Fruit fly (Drosophila melanogaster) whole organism, embryonic: ENCODE measurements around the gene Obp93a.

Source experiments
- Blimp-1 ChIP-seq: fragments of 200-800 bp; sonication (Bioruptor generic); optimal IDR thresholded peaks from 3 replicates; lab custom pipeline; 2018; ENCODE audit warnings: missing biosample characterization, missing genetic modification characterization, mild to moderate bottlenecking, moderate library complexity, missing genetic modification reagents
- C15 ChIP-seq: fragments of 200-800 bp; sonication (Bioruptor generic); IDR thresholded peaks from 3 replicates; pipeline ENCODE4 v1.3.6; 2022; ENCODE audit warnings: missing biosample characterization, missing genetic modification characterization
- CG10209 ChIP-seq: fragments of 200-800 bp; sonication (Bioruptor generic); optimal IDR thresholded peaks from 3 replicates; lab custom pipeline; 2017; ENCODE audit warnings: missing biosample characterization, mild to moderate bottlenecking, missing genetic modification characterization, missing genetic modification reagents
- CG11085 ChIP-seq: fragments of 200-800 bp; sonication (Bioruptor generic); IDR thresholded peaks from 2 replicates; pipeline ENCODE4 v1.3.6; 2022; ENCODE audit warnings: missing biosample characterization, missing genetic modification characterization
- CG11695 ChIP-seq: fragments of 200-800 bp; sonication (Bioruptor generic); IDR thresholded peaks from 3 replicates; pipeline ENCODE4 v1.3.6; 2022; ENCODE audit warnings: missing biosample characterization, missing genetic modification characterization
- CG12391 ChIP-seq: fragments of 200-800 bp; sonication (Bioruptor generic); optimal IDR thresholded peaks from 3 replicates; lab custom pipeline; 2018; ENCODE audit warnings: missing biosample characterization, mild to moderate bottlenecking, missing genetic modification characterization, moderate library complexity
- CG13894 ChIP-seq: fragments of 200-800 bp; sonication (Bioruptor generic); optimal IDR thresholded peaks from 3 replicates; lab custom pipeline; 2018; ENCODE audit warnings: missing biosample characterization, mild to moderate bottlenecking, missing genetic modification characterization, moderate library complexity
- CG14014 ChIP-seq: fragments of 200-800 bp; sonication (Bioruptor generic); IDR thresholded peaks from 2 replicates; pipeline ENCODE4 v1.3.6; 2022; ENCODE audit warnings: missing biosample characterization, missing genetic modification characterization
- CG15269 ChIP-seq: fragments of 200-800 bp; sonication (Bioruptor generic); optimal IDR thresholded peaks from 2 replicates; lab custom pipeline; 2018; ENCODE audit warnings: missing biosample characterization, mild to moderate bottlenecking, missing genetic modification characterization, moderate library complexity
- CG15601 ChIP-seq: fragments of 200-800 bp; sonication (Bioruptor generic); optimal IDR thresholded peaks from 3 replicates; lab custom pipeline; 2019; ENCODE audit warnings: missing biosample characterization, mild to moderate bottlenecking, missing genetic modification characterization, moderate library complexity
- CG17328 ChIP-seq: fragments of 200-800 bp; sonication (Bioruptor generic); IDR thresholded peaks from 2 replicates; pipeline ENCODE4 v1.3.6; 2022; ENCODE audit warnings: missing biosample characterization, missing genetic modification characterization
- CG31388 ChIP-seq: fragments of 200-800 bp; sonication (Bioruptor generic); optimal IDR thresholded peaks from 2 replicates; lab custom pipeline; 2016; ENCODE audit warnings: missing biosample characterization, missing genetic modification characterization
- CG31441 ChIP-seq: fragments of 200-800 bp; sonication (Bioruptor generic); IDR thresholded peaks from 2 replicates; pipeline ENCODE4 v1.3.6; 2022; ENCODE audit warnings: missing biosample characterization, missing genetic modification characterization
- CG32532 ChIP-seq: fragments of 200-800 bp; sonication (Bioruptor generic); IDR thresholded peaks from 2 replicates; pipeline ENCODE4 v1.3.6; 2022; ENCODE audit warnings: missing biosample characterization, missing genetic modification characterization
- CG3281 ChIP-seq: fragments of 200-800 bp; sonication (Bioruptor generic); optimal IDR thresholded peaks from 3 replicates; lab custom pipeline; 2017; ENCODE audit warnings: missing biosample characterization, mild to moderate bottlenecking, missing genetic modification characterization
- CG34224 ChIP-seq: fragments of 200-800 bp; sonication (Bioruptor generic); IDR thresholded peaks from 3 replicates; pipeline ENCODE4 v1.3.6; 2022; ENCODE audit warnings: missing biosample characterization, missing genetic modification characterization; ENCODE audit not compliant: partially characterized antibody
- CG6175 ChIP-seq: fragments of 200-800 bp; sonication (Bioruptor generic); IDR thresholded peaks from 3 replicates; pipeline ENCODE4 v1.3.6; 2022; ENCODE audit warnings: missing biosample characterization, missing genetic modification characterization
- CG6683 ChIP-seq: fragments of 200-800 bp; sonication (Bioruptor generic); optimal IDR thresholded peaks from 2 replicates; lab custom pipeline; 2017; ENCODE audit warnings: missing biosample characterization, mild to moderate bottlenecking, missing genetic modification characterization, missing genetic modification reagents
- CG6689 ChIP-seq: fragments of 200-800 bp; sonication (Bioruptor generic); IDR thresholded peaks from 2 replicates; pipeline ENCODE4 v1.3.6; 2022; ENCODE audit warnings: missing biosample characterization, missing genetic modification characterization
- CG8281 ChIP-seq: fragments of 200-800 bp; sonication (Bioruptor generic); optimal IDR thresholded peaks from 2 replicates; lab custom pipeline; 2018; ENCODE audit warnings: missing biosample characterization, mild to moderate bottlenecking, missing genetic modification characterization, moderate library complexity
- CG8388 ChIP-seq: fragments of 200-800 bp; sonication (Bioruptor generic); optimal IDR thresholded peaks from 2 replicates; lab custom pipeline; 2019; ENCODE audit warnings: missing biosample characterization, mild to moderate bottlenecking, missing genetic modification characterization, moderate library complexity
- CG9609 ChIP-seq: fragments of 200-800 bp; sonication (Bioruptor generic); optimal IDR thresholded peaks from 3 replicates; lab custom pipeline; 2016; ENCODE audit warnings: missing biosample characterization, missing genetic modification characterization
- CG9727 ChIP-seq: fragments of 200-800 bp; sonication (Bioruptor generic); optimal IDR thresholded peaks from 3 replicates; lab custom pipeline; 2017; ENCODE audit warnings: missing biosample characterization, mild to moderate bottlenecking, missing genetic modification characterization
- CG9932 ChIP-seq: fragments of 200-800 bp; sonication (Bioruptor generic); IDR thresholded peaks from 2 replicates; pipeline ENCODE4 v1.3.6; 2022; ENCODE audit warnings: missing biosample characterization, missing genetic modification characterization
- Dbx ChIP-seq: fragments of 200-800 bp; sonication (Bioruptor generic); IDR thresholded peaks from 3 replicates; pipeline ENCODE4 v1.3.6; 2022; ENCODE audit warnings: missing biosample characterization, missing genetic modification characterization
- Drgx ChIP-seq: fragments of 200-800 bp; sonication (Bioruptor generic); IDR thresholded peaks from 2 replicates; pipeline ENCODE4 v1.3.6; 2022; ENCODE audit warnings: missing biosample characterization, missing genetic modification characterization
- ERR ChIP-seq: fragments of 200-800 bp; sonication (Bioruptor generic); optimal IDR thresholded peaks from 2 replicates; lab custom pipeline; 2016; ENCODE audit warnings: missing biosample characterization, missing genetic modification characterization
- Fer3 ChIP-seq: fragments of 200-800 bp; sonication (Bioruptor generic); optimal IDR thresholded peaks from 2 replicates; lab custom pipeline; 2018; ENCODE audit warnings: missing biosample characterization, mild to moderate bottlenecking, missing genetic modification characterization, moderate library complexity
- H15 ChIP-seq: fragments of 200-800 bp; sonication (Bioruptor generic); IDR thresholded peaks from 3 replicates; pipeline ENCODE4 v1.3.6; 2022; ENCODE audit warnings: missing biosample characterization, missing genetic modification characterization
- Lpt ChIP-seq: fragments of >200 bp; optimal IDR thresholded peaks from 2 replicates; lab custom pipeline; 2018; ENCODE audit warnings: missing biosample characterization, missing genetic modification characterization
- Xrp1 ChIP-seq: fragments of 200-800 bp; sonication (Bioruptor generic); IDR thresholded peaks from 2 replicates; pipeline ENCODE4 v1.3.6; 2022; ENCODE audit warnings: missing biosample characterization, missing genetic modification characterization
- chinmo ChIP-seq: fragments of 200-800 bp; sonication (Bioruptor generic); IDR thresholded peaks from 4 replicates; pipeline ENCODE4 v1.3.6; 2022; ENCODE audit warnings: missing biosample characterization, missing genetic modification characterization; ENCODE audit not compliant: partially characterized antibody
- cwo ChIP-seq: fragments of 200-800 bp; sonication (Bioruptor generic); optimal IDR thresholded peaks from 3 replicates; lab custom pipeline; 2017; ENCODE audit warnings: missing biosample characterization, missing genetic modification characterization, mild to moderate bottlenecking, moderate library complexity, missing genetic modification reagents
- esg ChIP-seq: fragments of 200-800 bp; sonication (Bioruptor generic); conservative IDR thresholded peaks from 2 replicates; pipeline ENCODE4 v1.3.6; 2022; ENCODE audit warnings: missing biosample characterization, missing genetic modification characterization
- gem ChIP-seq: fragments of 200-800 bp; sonication (Bioruptor generic); optimal IDR thresholded peaks from 2 replicates; lab custom pipeline; 2019; ENCODE audit warnings: missing biosample characterization, mild to moderate bottlenecking, missing genetic modification characterization, moderate library complexity
- ham ChIP-seq: fragments of 200-800 bp; sonication (Bioruptor generic); IDR thresholded peaks from 2 replicates; pipeline ENCODE4 v1.3.6; 2022; ENCODE audit warnings: missing biosample characterization, missing genetic modification characterization
- jing ChIP-seq: fragments of 200-800 bp; sonication (Bioruptor generic); optimal IDR thresholded peaks from 2 replicates; lab custom pipeline; 2018; ENCODE audit warnings: missing biosample characterization, mild to moderate bottlenecking, missing genetic modification characterization
- ken ChIP-seq: fragments of 200-800 bp; sonication (Bioruptor generic); IDR thresholded peaks from 3 replicates; pipeline ENCODE4 v1.3.6; 2022; ENCODE audit warnings: missing biosample characterization, missing genetic modification characterization
- knrl ChIP-seq: fragments of 200-800 bp; sonication (Bioruptor generic); IDR thresholded peaks from 3 replicates; pipeline ENCODE4 v1.3.6; 2022; ENCODE audit warnings: missing biosample characterization, missing genetic modification characterization; ENCODE audit not compliant: partially characterized antibody
- lab ChIP-seq: fragments of 200-800 bp; sonication (Bioruptor generic); optimal IDR thresholded peaks from 3 replicates; lab custom pipeline; 2017; ENCODE audit warnings: missing biosample characterization, missing genetic modification characterization, mild to moderate bottlenecking, moderate library complexity, missing genetic modification reagents
- luna ChIP-seq: fragments of 200-800 bp; sonication (Bioruptor generic); optimal IDR thresholded peaks from 2 replicates; lab custom pipeline; 2016; ENCODE audit warnings: missing biosample characterization, missing genetic modification characterization
- nerfin-2 ChIP-seq: fragments of 200-800 bp; sonication (Bioruptor generic); IDR thresholded peaks from 2 replicates; pipeline ENCODE4 v1.3.6; 2022; ENCODE audit warnings: missing biosample characterization, missing genetic modification characterization; ENCODE audit not compliant: partially characterized antibody
- onecut ChIP-seq: fragments of 200-800 bp; sonication (Bioruptor generic); IDR thresholded peaks from 2 replicates; pipeline ENCODE4 v1.3.6; 2022; ENCODE audit warnings: missing biosample characterization, missing genetic modification characterization
- row ChIP-seq: fragments of 200-800 bp; sonication (Bioruptor generic); IDR thresholded peaks from 3 replicates; pipeline ENCODE4 v1.3.6; 2022; ENCODE audit warnings: missing biosample characterization, missing genetic modification characterization
- seq ChIP-seq: fragments of 200-800 bp; sonication (Bioruptor generic); IDR thresholded peaks from 2 replicates; pipeline ENCODE4 v1.3.6; 2022; ENCODE audit warnings: missing biosample characterization, missing genetic modification characterization
- slou ChIP-seq: fragments of 200-800 bp; sonication (Bioruptor generic); optimal IDR thresholded peaks from 3 replicates; lab custom pipeline; 2016; ENCODE audit warnings: missing biosample characterization, missing genetic modification characterization
- wdn ChIP-seq: fragments of 200-800 bp; sonication (Bioruptor generic); IDR thresholded peaks from 2 replicates; pipeline ENCODE4 v1.3.6; 2022; ENCODE audit warnings: missing biosample characterization, missing genetic modification characterization
- z ChIP-seq: fragments of 200-800 bp; sonication (Bioruptor generic); IDR thresholded peaks from 3 replicates; pipeline ENCODE4 v1.3.6; 2022; ENCODE audit warnings: missing biosample characterization, missing genetic modification characterization
- zen ChIP-seq: fragments of 200-800 bp; sonication (Bioruptor generic); optimal IDR thresholded peaks from 3 replicates; lab custom pipeline; 2018; ENCODE audit warnings: missing biosample characterization, mild to moderate bottlenecking, missing genetic modification characterization, moderate library complexity

Gene Obp93a

DNA sequence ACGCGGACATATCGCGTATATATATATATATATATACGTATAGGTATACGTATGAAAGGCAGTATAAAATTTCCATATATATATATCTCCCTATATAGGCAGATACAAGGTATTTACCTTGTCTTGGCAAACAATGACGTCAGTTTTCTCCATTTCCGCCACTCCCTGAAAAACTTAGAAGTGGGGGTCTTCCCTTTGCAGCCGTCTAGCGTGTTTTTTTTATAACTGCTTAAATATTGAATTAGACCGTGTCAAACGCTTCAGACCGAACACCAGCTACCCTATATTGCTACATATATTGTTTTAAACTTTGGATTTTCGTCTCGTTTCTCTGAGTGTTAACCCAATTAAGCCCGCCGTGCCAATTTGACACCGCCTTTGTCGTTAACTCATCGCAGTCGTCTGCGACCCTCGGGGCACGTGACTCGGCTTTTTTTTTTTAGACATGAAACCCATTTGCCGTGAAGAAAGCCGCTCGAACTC, 47.2 kb upstream of the Obp93a start (continued):
- peak; percentile 46; the same call in 1 of the 3 replicates for TF ChIP-seq Dbx (GFP tag; lab: Robert Waterston, UW)
- 0 out of 2 replicates have a peak, but pooled peaks have one; percentile 8 for TF ChIP-seq CG6689 (GFP tag; lab: Robert Waterston, UW)
- TF ChIP-seq onecut (GFP tag; lab: Robert Waterston, UW): peak; percentile 33; the same call in 1 of the 2 replicates
- no peak for TF ChIP-seq luna (GFP tag; lab: Kevin White, UChicago)
- TF ChIP-seq slou: no peak
- TF ChIP-seq ken: no peak
- TF ChIP-seq gem (tag; lab: Kevin White, UChicago): peak; percentile 33
- peak; percentile 21 for TF ChIP-seq CG15601 (tag; lab: Kevin White, UChicago)
- TF ChIP-seq CG10209: peak; percentile 24
- TF ChIP-seq CG8388 (GFP tag; lab: Kevin White, UChicago): peak; percentile 14
- peak; percentile 41 for TF ChIP-seq CG9727 (GFP tag; lab: Kevin White, UChicago)
- TF ChIP-seq CG6175 (GFP tag; lab: Robert Waterston, UW): no peak
- peak; percentile 50; the same call in 1 of the 2 replicates for TF ChIP-seq CG31441
- TF ChIP-seq lab: peak; percentile 77
- TF ChIP-seq wdn (GFP tag; lab: Robert Waterston, UW): 0 out of 2 replicates have a peak, but pooled peaks have one; percentile 30
- TF ChIP-seq esg (GFP tag; lab: Robert Waterston, UW): 0 out of 2 replicates have a peak, but pooled peaks have one; percentile 20
- TF ChIP-seq Xrp1 (GFP tag; lab: Robert Waterston, UW): 0 out of 2 replicates have a peak, but pooled peaks have one; percentile 6
- TF ChIP-seq CG3281: peak; percentile 49
- peak; percentile 89 for TF ChIP-seq CG13894 (tag; lab: Kevin White, UChicago)
- TF ChIP-seq H15 (GFP tag; lab: Robert Waterston, UW): 0 out of 3 replicates have a peak, but pooled peaks have one; percentile 16
- TF ChIP-seq CG11695 (GFP tag; lab: Robert Waterston, UW): 0 out of 3 replicates have a peak, but pooled peaks have one; percentile 35
- TF ChIP-seq CG6683 (GFP tag; lab: Kevin White, UChicago): peak; percentile 44

DNA sequence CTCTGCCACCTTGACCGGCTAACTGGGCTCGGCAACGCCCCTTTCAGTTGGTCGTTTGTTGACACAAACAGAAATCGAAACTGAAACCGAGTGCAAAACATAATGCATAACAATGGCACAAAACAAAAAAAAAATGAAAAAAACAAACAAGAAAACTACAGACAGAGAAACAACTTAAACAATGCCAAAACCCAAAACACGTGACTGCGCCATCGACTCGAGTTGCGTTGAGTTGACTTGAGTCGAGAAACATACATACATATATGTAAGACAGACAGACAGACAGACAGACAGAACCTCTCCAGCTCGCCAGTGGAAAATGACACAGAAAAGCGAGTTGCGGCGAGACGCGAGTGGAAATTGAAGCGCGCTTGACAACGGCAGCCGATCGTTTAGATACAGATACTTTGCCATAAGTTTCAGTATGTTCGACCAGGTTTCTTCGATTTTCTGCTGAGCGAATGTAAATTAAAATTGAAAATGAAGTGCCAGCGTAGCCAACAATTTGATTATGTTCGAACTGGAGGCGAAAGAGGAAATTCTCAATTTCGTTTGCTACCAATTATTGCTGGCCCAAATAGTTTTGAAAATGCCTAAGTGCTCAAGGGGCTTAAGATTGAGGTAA, 40.1 kb upstream of the Obp93a start:
- no peak for TF ChIP-seq row (GFP tag; lab: Robert Waterston, UW)
- TF ChIP-seq zen (tag; lab: Kevin White, UChicago): no peak
- TF ChIP-seq CG8281 (tag; lab: Kevin White, UChicago): no peak
- TF ChIP-seq nerfin-2 (GFP tag; lab: Robert Waterston, UW): no peak
- TF ChIP-seq z (GFP tag; lab: Robert Waterston, UW): 0 out of 3 replicates have a peak, but pooled peaks have one; percentile 43
- TF ChIP-seq CG9609 (GFP tag; lab: Kevin White, UChicago): no peak
- peak; percentile 85 for TF ChIP-seq cwo (GFP tag; lab: Kevin White, UChicago)
- peak; percentile 47; the same call in 1 of the 2 replicates for TF ChIP-seq Drgx
- no peak for TF ChIP-seq CG12391 (tag; lab: Kevin White, UChicago)
- TF ChIP-seq ERR: no peak
- no peak for TF ChIP-seq Lpt
- no peak for TF ChIP-seq CG31388
- TF ChIP-seq CG15269 (tag; lab: Kevin White, UChicago): no peak
- TF ChIP-seq C15 (GFP tag; lab: Robert Waterston, UW): no peak
- no peak for TF ChIP-seq Fer3
- no peak for TF ChIP-seq seq (GFP tag; lab: Robert Waterston, UW)
- no peak for TF ChIP-seq knrl (GFP tag; lab: Robert Waterston, UW)
- TF ChIP-seq CG34224: 0 out of 3 replicates have a peak, but pooled peaks have one; percentile 13
- no peak for TF ChIP-seq CG32532 (GFP tag; lab: Robert Waterston, UW)
- TF ChIP-seq CG9932: 0 out of 2 replicates have a peak, but pooled peaks have one; percentile 12
- no peak for TF ChIP-seq CG11085 (GFP tag; lab: Robert Waterston, UW)
- TF ChIP-seq ham (GFP tag; lab: Robert Waterston, UW): no peak
- peak; percentile 86; the same call in 3 of the 4 replicates for TF ChIP-seq chinmo (GFP tag; lab: Robert Waterston, UW)
- TF ChIP-seq CG17328 (GFP tag; lab: Robert Waterston, UW): no peak
- TF ChIP-seq Blimp-1 (GFP tag; lab: Kevin White, UChicago): peak; percentile 32
- no peak for TF ChIP-seq jing
- 0 out of 2 replicates have a peak, but pooled peaks have one; percentile 6 for TF ChIP-seq CG14014
